Fruit fly (Drosophila melanogaster) whole organism, pupa: ENCODE measurements around the gene CG11380.

Experiments used
- CG10348 ChIP-seq: fragments of 200-800 bp; sonication (Bioruptor generic); IDR thresholded peaks from 2 replicates; pipeline ENCODE4 v1.3.6; 2022; ENCODE audit warnings: missing biosample characterization, missing genetic modification characterization
- CG12605 ChIP-seq: fragments of 200-800 bp; sonication (Bioruptor generic); IDR thresholded peaks from 2 replicates; pipeline ENCODE4 v1.3.6; 2022; ENCODE audit warnings: missing biosample characterization, missing genetic modification characterization
- CG13204 ChIP-seq: fragments of 200-800 bp; sonication (Bioruptor generic); optimal IDR thresholded peaks from 2 replicates; lab custom pipeline; 2018; ENCODE audit warnings: missing biosample characterization, mild to moderate bottlenecking, missing genetic modification characterization, moderate library complexity
- CG14655 ChIP-seq: fragments of 200-800 bp; sonication (Bioruptor generic); optimal IDR thresholded peaks from 3 replicates; lab custom pipeline; 2017; ENCODE audit warnings: mild to moderate bottlenecking, missing biosample characterization, missing genetic modification reagents, missing genetic modification characterization
- CG15710 ChIP-seq: fragments of 200-800 bp; sonication (Bioruptor generic); optimal IDR thresholded peaks from 2 replicates; lab custom pipeline; 2018; ENCODE audit warnings: missing biosample characterization, mild to moderate bottlenecking, missing genetic modification characterization, moderate library complexity
- CG17806 ChIP-seq: fragments of 200-800 bp; sonication (Bioruptor generic); optimal IDR thresholded peaks from 2 replicates; lab custom pipeline; 2018; ENCODE audit warnings: missing biosample characterization, mild to moderate bottlenecking, missing genetic modification characterization, moderate library complexity
- CG32121 ChIP-seq: fragments of 200-800 bp; sonication (Bioruptor generic); IDR thresholded peaks from 2 replicates; pipeline ENCODE4 v1.3.6; 2022; ENCODE audit warnings: missing biosample characterization, missing genetic modification characterization
- CG34367 ChIP-seq: fragments of 200-800 bp; sonication (Bioruptor generic); optimal IDR thresholded peaks from 2 replicates; lab custom pipeline; 2018; ENCODE audit warnings: missing biosample characterization, mild to moderate bottlenecking, missing genetic modification characterization
- CG4496 ChIP-seq: fragments of 200-800 bp; sonication (Bioruptor generic); IDR thresholded peaks from 3 replicates; pipeline ENCODE4 v1.3.6; 2022; ENCODE audit warnings: missing biosample characterization, missing genetic modification characterization
- CG8159 ChIP-seq: fragments of 200-800 bp; sonication (Bioruptor generic); optimal IDR thresholded peaks from 3 replicates; lab custom pipeline; 2018; ENCODE audit warnings: missing biosample characterization, mild to moderate bottlenecking, missing genetic modification characterization, moderate library complexity
- CG8301 ChIP-seq: fragments of 200-800 bp; sonication (Bioruptor generic); optimal IDR thresholded peaks from 2 replicates; lab custom pipeline; 2018; ENCODE audit warnings: missing biosample characterization, mild to moderate bottlenecking, missing genetic modification characterization
- CG9948 ChIP-seq: fragments of 200-800 bp; sonication (Bioruptor generic); optimal IDR thresholded peaks from 2 replicates; lab custom pipeline; 2018; ENCODE audit warnings: missing biosample characterization, mild to moderate bottlenecking, missing genetic modification characterization, moderate library complexity
- D1 ChIP-seq: fragments of 200-800 bp; sonication (Bioruptor generic); optimal IDR thresholded peaks from 2 replicates; lab custom pipeline; 2018; ENCODE audit warnings: missing biosample characterization, mild to moderate bottlenecking, missing genetic modification characterization, moderate library complexity
- EcR ChIP-seq: fragments of 200-800 bp; sonication (Bioruptor generic); optimal IDR thresholded peaks from 3 replicates; lab custom pipeline; 2019; ENCODE audit warnings: missing biosample characterization, missing genetic modification characterization, mild to moderate bottlenecking, moderate library complexity, missing genetic modification reagents
- Ets98B ChIP-seq: fragments of 200-800 bp; sonication (Bioruptor generic); IDR thresholded peaks from 2 replicates; pipeline ENCODE4 v1.3.6; 2022; ENCODE audit warnings: missing biosample characterization, missing genetic modification characterization
- Pif1A ChIP-seq: fragments of 200-800 bp; sonication (Bioruptor generic); optimal IDR thresholded peaks from 3 replicates; lab custom pipeline; 2016; ENCODE audit warnings: missing biosample characterization, missing genetic modification characterization
- Pif1B ChIP-seq: fragments of 200-800 bp; sonication (Bioruptor generic); optimal IDR thresholded peaks from 3 replicates; lab custom pipeline; 2016; ENCODE audit warnings: missing biosample characterization, missing genetic modification characterization
- Snoo ChIP-seq: fragments of 200-800 bp; sonication (Bioruptor generic); optimal IDR thresholded peaks from 3 replicates; lab custom pipeline; 2017; ENCODE audit warnings: missing biosample characterization, mild to moderate bottlenecking, missing genetic modification characterization, inconsistent platforms
- fd96Ca ChIP-seq: fragments of 200-800 bp; sonication (Bioruptor generic); IDR thresholded peaks from 3 replicates; pipeline ENCODE4 v1.3.6; 2022; ENCODE audit warnings: missing biosample characterization, missing genetic modification characterization
- gl ChIP-seq: fragments of 200-800 bp; sonication (Bioruptor generic); optimal IDR thresholded peaks from 2 replicates; lab custom pipeline; 2018; ENCODE audit warnings: missing biosample characterization, mild to moderate bottlenecking, missing genetic modification characterization
- rn ChIP-seq: fragments of 200-800 bp; sonication (Bioruptor generic); IDR thresholded peaks from 2 replicates; pipeline ENCODE4 v1.3.6; 2022; ENCODE audit warnings: missing biosample characterization, missing genetic modification characterization

The CG11380 gene

DNA sequence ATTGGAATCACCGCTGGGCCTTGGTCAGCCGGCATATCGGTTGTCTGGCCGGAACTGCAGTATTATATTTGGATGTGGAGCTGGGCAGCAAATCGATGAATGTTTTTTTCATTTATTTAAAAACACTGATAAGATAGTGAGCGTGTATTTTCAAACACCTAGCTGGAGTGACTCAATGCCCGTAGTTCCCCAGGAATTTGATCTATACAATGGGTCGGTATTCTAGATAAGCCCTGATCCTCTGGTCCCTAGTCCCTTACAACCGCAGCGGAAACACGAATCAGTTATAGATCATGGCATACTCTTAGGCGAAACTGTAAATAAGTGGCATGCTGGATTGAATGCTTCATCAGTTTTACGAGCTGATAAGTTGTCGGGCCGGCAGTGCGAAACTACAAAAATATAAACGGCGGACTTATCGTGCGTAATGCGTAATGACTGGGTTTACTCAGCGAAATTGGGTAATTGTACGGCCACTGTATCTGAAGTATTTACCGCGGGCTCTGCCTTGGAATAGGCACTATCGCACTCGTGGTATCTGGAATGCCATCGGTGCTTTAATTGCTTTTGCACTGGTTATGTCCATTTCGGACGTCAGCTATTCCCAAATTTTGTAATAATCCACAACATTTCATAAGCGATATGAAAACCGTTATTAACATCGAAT is 18.2 kb upstream of the CG11380 start:
- TF ChIP-seq CG12605 (GFP tag; lab: Robert Waterston, UW) = no peak
- TF ChIP-seq Pif1A = no peak
- TF ChIP-seq CG9948 (tag; lab: Kevin White, UChicago) = no peak
- no peak for TF ChIP-seq Pif1B (GFP tag; lab: Kevin White, UChicago)

DNA sequence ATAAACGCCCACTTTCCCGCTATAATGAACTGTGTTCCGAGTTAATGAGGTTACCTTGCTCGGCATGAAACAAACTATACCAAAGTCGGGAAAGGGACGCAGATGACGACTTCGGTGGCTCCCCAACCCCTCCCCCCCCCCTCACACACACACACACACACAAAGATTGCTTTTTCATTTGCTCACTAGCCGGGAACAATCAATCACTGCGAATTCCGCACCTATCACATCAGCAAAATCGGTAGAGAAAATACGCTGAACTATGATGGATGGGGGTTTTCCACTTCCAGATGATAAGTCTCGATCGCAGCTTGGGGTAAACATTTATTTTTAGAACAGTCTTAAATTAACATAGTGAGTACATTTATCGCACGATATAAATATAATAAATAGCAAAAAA is 17.5 kb upstream of the CG11380 start:
- TF ChIP-seq Snoo (tag; lab: Kevin White, UChicago) = no peak
- no peak for TF ChIP-seq CG14655 (GFP tag; lab: Kevin White, UChicago)
- no peak for TF ChIP-seq CG8159 (tag; lab: Kevin White, UChicago)
- TF ChIP-seq CG12605 (GFP tag; lab: Robert Waterston, UW) = no peak
- no peak for TF ChIP-seq CG4496
- TF ChIP-seq CG10348 (GFP tag; lab: Robert Waterston, UW) = no peak
- TF ChIP-seq CG8301 (tag; lab: Kevin White, UChicago) = no peak
- no peak for TF ChIP-seq EcR
- TF ChIP-seq CG15710 (tag; lab: Kevin White, UChicago) = no peak
- no peak for TF ChIP-seq gl (tag; lab: Kevin White, UChicago)
- TF ChIP-seq CG17806 (tag; lab: Kevin White, UChicago) = no peak
- no peak for TF ChIP-seq Ets98B (GFP tag; lab: Robert Waterston, UW)
- no peak for TF ChIP-seq rn
- no peak for TF ChIP-seq Pif1A
- no peak for TF ChIP-seq Pif1B (GFP tag; lab: Kevin White, UChicago)
- TF ChIP-seq CG32121 (GFP tag; lab: Robert Waterston, UW) = no peak
- TF ChIP-seq CG13204 (GFP tag; lab: Kevin White, UChicago) = no peak
- no peak for TF ChIP-seq fd96Ca (GFP tag; lab: Robert Waterston, UW)
- TF ChIP-seq CG9948 (tag; lab: Kevin White, UChicago) = no peak

DNA sequence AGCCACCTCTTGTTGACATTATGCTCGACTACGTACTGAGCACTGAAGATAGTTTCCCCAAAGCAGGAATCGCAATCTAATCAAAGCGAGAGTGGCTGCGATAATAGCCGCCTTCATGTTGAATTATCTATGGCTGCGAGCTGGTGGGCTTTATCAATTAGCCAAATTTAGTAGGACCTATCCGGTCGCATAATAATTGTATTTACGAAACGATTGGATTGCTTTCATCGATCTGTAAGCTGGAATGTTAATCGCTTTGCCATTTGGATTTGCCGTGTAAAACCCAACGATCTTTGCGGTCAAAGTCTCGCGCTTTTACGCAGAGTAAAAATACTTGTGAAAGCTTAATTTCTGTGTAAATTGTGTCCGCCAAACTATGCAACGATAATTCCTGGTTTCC is 15.1 kb upstream of the CG11380 start, which contains the start of gene CG11384:
CG11384 (minus strand) TSS at position 43 of the 400 bp plus-strand sequence.
- TF ChIP-seq CG13204 (GFP tag; lab: Kevin White, UChicago) (no peak), Snoo (tag; lab: Kevin White, UChicago) (no peak), CG12605 (GFP tag; lab: Robert Waterston, UW) (no peak), CG8301 (tag; lab: Kevin White, UChicago) (no peak), CG34367 (tag; lab: Kevin White, UChicago) (no peak), Ets98B (GFP tag; lab: Robert Waterston, UW) (no peak)

DNA sequence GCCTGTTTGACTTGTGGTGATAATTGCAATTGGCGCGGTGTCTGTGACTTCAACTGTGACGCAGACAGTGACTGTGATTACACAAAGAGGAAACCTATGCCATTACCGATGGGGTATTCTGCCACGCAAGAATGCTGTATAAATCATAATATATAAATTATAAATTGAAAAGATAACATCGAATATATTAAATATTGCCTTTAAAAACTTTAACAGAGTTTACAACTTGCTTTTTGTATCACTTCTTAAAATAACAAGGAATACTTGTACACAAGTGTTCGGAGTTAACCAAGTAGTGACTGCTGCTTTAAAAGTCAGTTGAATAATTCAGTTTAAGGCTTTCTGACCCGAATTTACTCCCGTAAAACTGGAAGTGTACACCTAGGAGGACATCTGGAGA is 11.2 kb upstream of the CG11380 start, which contains the start of gene CG11379:
CG11379 (plus strand) TSS at position 301 of the 400 bp plus-strand sequence.
- TF ChIP-seq CG14655 (GFP tag; lab: Kevin White, UChicago) = no peak

DNA sequence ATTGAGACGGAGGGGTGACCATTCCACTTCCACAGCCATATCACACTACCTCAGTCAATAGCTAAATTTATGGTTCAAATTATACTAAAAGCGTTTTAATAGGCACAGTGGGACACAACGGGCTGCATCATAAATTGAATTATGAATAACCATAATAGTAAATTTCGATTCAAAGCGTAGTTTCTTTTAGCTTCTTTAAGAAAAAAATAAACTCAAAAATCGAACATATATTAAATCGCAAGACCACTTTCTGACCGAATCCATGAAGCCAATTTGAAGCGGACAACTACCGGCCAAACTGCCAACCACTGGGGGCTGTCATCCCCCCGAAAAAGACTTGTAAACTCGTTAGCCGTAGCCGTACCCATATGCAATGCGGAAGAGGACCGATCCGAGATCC is 10.2 kb upstream of the CG11380 start:
- TF ChIP-seq Ets98B (GFP tag; lab: Robert Waterston, UW) (peak; percentile 21; the same call in 1 of the 2 replicates), CG17806 (tag; lab: Kevin White, UChicago) (no peak), CG4496 (peak; percentile 36; the same call in 1 of the 3 replicates)

DNA sequence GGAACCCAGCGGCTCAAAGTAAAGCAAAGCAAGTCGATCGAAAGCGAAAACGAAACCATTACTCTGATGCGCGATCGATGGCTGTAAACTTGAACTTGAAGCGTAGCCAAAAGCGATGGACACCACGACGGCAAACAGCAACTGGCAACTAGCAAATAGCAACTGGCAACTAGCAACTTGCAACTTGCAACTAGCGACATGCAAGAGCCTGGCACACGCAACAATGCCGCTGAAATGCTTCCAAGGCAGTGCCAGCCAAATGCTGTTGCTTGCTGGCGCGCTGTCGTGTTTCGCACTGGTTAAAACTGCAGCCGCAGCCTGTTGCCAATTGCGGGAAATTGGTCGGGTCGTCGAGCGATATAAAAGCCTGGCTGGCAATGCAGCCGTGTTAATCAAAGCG is 9.8 kb upstream of the CG11380 start, which contains the start of gene CG14627:
CG14627 (plus strand) TSS at position 301 of the 400 bp plus-strand sequence.
- no peak for TF ChIP-seq CG17806 (tag; lab: Kevin White, UChicago)
- TF ChIP-seq rn = no peak
- no peak for TF ChIP-seq Snoo (tag; lab: Kevin White, UChicago)

DNA sequence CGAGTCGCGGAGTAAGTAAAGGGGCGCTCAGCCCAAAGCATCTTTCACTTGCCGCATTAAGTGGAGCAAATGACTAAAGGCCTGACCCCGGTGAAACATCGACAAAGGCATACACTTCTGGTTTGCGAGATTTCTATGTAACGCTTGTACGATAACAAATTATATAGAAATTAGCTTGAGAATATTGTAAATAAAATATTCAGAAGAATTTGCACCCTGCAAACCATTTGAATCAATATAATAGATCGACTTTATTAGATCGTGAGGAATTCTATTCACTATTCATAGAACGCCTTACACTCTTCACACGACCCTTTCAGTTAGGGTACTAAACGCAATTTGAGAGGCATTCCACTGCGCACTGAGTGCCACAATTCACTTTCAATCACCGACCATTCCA is 7.4 kb upstream of the CG11380 start:
- TF ChIP-seq CG17806 (tag; lab: Kevin White, UChicago) = no peak
- no peak for TF ChIP-seq CG32121 (GFP tag; lab: Robert Waterston, UW)
- no peak for TF ChIP-seq Ets98B (GFP tag; lab: Robert Waterston, UW)
- TF ChIP-seq Pif1B (GFP tag; lab: Kevin White, UChicago) = no peak
- TF ChIP-seq CG34367 (tag; lab: Kevin White, UChicago) = no peak
- TF ChIP-seq CG12605 (GFP tag; lab: Robert Waterston, UW) = no peak
- TF ChIP-seq gl (tag; lab: Kevin White, UChicago) = no peak
- no peak for TF ChIP-seq CG13204 (GFP tag; lab: Kevin White, UChicago)
- no peak for TF ChIP-seq Pif1A
- no peak for TF ChIP-seq fd96Ca (GFP tag; lab: Robert Waterston, UW)
- TF ChIP-seq, all 21 proteins: peak for 0

DNA sequence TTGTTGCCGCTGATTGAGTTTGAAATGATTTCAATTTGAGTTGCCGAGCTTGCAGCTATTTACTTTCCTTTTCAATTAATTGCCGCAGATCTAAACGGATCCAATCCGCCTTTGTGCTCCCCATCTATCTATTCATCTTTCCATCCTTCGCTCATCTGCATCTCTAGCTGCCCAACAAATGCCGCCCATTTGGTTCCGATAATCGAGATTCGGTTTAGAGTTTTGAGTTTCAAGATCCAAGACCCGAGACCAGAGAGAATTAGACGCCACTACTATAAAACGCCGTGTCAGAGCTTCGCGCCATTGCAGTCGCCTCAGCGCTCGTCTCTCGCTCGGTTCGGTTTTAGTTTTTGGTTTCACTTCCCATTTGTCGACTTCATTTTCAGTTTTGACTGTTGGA is 6.6 kb upstream of the CG11380 start, which contains the start of gene CG14626:
CG14626 (plus strand) TSS at position 301 of the 400 bp plus-strand sequence.
- TF ChIP-seq D1 = no peak
- no peak for TF ChIP-seq EcR
- TF ChIP-seq Pif1B (GFP tag; lab: Kevin White, UChicago) = no peak
- TF ChIP-seq CG12605 (GFP tag; lab: Robert Waterston, UW) = no peak
- TF ChIP-seq CG4496 = no peak
- no peak for TF ChIP-seq Snoo (tag; lab: Kevin White, UChicago)
- no peak for TF ChIP-seq gl (tag; lab: Kevin White, UChicago)
- TF ChIP-seq Ets98B (GFP tag; lab: Robert Waterston, UW) = no peak
- TF ChIP-seq CG10348 (GFP tag; lab: Robert Waterston, UW) = no peak
- no peak for TF ChIP-seq CG34367 (tag; lab: Kevin White, UChicago)
- TF ChIP-seq CG9948 (tag; lab: Kevin White, UChicago) = no peak
- no peak for TF ChIP-seq rn
- no peak for TF ChIP-seq CG32121 (GFP tag; lab: Robert Waterston, UW)
- no peak for TF ChIP-seq CG13204 (GFP tag; lab: Kevin White, UChicago)
- TF ChIP-seq CG17806 (tag; lab: Kevin White, UChicago) = no peak
- no peak for TF ChIP-seq CG8159 (tag; lab: Kevin White, UChicago)
- TF ChIP-seq Pif1A = no peak
- TF ChIP-seq CG8301 (tag; lab: Kevin White, UChicago) = no peak
- no peak for TF ChIP-seq CG15710 (tag; lab: Kevin White, UChicago)
